Worm (Caenorhabditis elegans) whole organism, early embryonic: ENCODE measurements around the gene K02E10.6.

Experiments used
- F13C5.2 ChIP-seq: sonication (generic microtip); optimal IDR thresholded peaks from 2 replicates; lab custom pipeline; 2017; ENCODE audit warnings: mild to moderate bottlenecking, missing genetic modification characterization, inconsistent platforms, missing compliant biosample characterization
- ama-1 ChIP-seq: fragments of 150-350 bp; optimal IDR thresholded peaks from 2 replicates; lab custom pipeline; 2014
- ceh-36 ChIP-seq: sonication (generic microtip); optimal IDR thresholded peaks from 2 replicates; lab custom pipeline; 2016; ENCODE audit warnings: missing genetic modification characterization, inconsistent platforms, missing compliant biosample characterization
- scrt-1 ChIP-seq: fragments of 200-800 bp; sonication (Bioruptor generic); IDR thresholded peaks from 2 replicates; pipeline ENCODE4 v1.3.6; 2022; ENCODE audit warnings: missing genetic modification characterization, missing compliant biosample characterization
- tra-4 ChIP-seq: sonication (generic microtip); optimal IDR thresholded peaks from 2 replicates; lab custom pipeline; 2017; ENCODE audit warnings: missing genetic modification characterization, missing compliant biosample characterization

DNA sequence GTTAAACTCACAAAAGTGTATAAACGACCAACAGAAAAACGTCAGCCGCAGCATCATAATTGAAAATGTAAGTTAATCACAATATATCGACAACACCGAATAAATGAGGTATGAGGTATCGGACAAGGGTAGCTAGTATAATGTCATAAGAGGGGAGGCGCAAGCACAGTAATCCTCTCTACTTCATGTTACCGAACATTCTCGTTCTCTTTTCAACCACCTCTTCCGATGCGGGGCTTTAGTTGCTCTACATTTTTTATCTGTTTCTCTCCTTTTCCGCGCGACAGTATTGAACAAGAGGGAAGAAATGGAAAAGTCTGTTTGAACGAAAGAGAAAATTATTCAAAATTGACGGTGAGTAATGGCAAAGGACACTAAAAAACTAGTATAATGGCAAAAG is 6.7 kb downstream of the K02E10.6 start, which contains the start of gene R04B3.3:
- TF ChIP-seq F13C5.2 (tag; lab: Kevin White, UChicago) (no peak), ama-1 (lab: Kevin White, UChicago) (no peak), ceh-36 (tag; lab: Kevin White, UChicago) (no peak), tra-4 (no peak), scrt-1 (GFP tag; lab: Robert Waterston, UW) (no peak)
